Fruit fly (Drosophila melanogaster) S2 (cell line): ENCODE data around the gene CG14191.

Source experiments
- CG8478 ChIP-seq: fragments of >200 bp; optimal IDR thresholded peaks from 2 replicates; lab custom pipeline; 2018
- CTCF ChIP-seq, 2 experiments: fragments of >200 bp; optimal IDR thresholded peaks; 2 replicates each; lab custom pipeline; 2018

CG14191 gene

dm6 chrX:19127216-19127615 lies 45.8 kb downstream of the CG14191 start, which contains the start of gene tgy:
Gene tgy (minus strand): TSS chrX:19127316.
- TF ChIP-seq CTCF (optimal IDR thresholded peaks at IDR 0.05; lab: Kevin White, UChicago) (no peak), CG8478 (lab: Kevin White, UChicago) (no peak)
